Worm (Caenorhabditis elegans): ENCODE measurements around the gene F58F9.4.

F58F9.4 gene

DNA sequence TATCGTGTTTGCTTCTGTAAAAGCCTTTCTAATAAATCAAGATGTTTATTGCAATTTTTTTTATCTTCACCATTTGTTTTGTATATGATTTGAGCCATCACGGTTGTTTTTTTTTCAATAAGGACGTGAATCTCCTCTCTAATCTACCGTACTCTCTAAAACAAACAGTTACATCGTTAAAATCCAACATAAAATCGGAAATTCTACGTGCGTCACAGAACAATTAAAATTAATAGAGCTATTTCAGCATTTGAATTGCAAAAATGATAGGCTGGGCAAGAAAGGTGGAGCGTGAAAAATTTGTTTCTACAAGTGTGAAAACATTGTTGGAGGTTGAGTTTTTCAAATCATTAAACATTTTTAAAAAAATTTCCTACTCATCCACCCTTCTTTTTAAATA, 17.4 kb upstream of the F58F9.4 start, which contains the start of gene C49A9.5:
TSS of gene C49A9.5 (plus strand) at position 271 of the 400 bp plus-strand sequence.
- TF ChIP-seq ztf-23 (GFP tag; IDR thresholded peaks at IDR 0.05) (no peak), flt-1 (GFP tag; IDR thresholded peaks at IDR 0.05) (no peak), T22C8.4 (GFP tag; IDR thresholded peaks at IDR 0.05) (no peak), ref-1 (GFP tag; conservative IDR thresholded peaks at IDR 0.05) (no peak), klf-2 (GFP tag; conservative IDR thresholded peaks at IDR 0.05) (no peak), cog-1 (tag; optimal IDR thresholded peaks at IDR 0.05) (no peak), med-1 (GFP tag; optimal IDR thresholded peaks at IDR 0.05; ENCODE audit: insufficient read depth) (no peak), tab-1 (GFP tag; IDR thresholded peaks at IDR 0.05) (no peak), ztf-29 (GFP tag; IDR thresholded peaks at IDR 0.05) (no peak)

DNA sequence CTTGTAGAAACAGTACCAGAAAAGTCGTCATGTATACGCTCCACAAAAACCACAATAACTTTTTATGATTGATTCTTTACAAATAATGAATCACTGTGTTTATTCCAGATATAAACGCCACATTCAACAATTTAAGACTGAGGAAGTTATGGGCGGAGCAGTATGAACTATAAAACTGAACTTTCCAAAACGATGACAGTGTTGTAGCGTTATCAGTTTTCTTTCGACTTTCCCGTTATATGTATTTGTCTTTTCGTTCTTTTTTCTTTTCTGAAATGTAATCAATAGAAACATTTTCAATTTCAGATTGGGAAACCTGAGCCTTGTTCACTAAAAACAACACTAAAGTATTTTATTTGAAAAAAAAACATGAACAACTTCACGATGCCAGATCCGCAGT, 13.8 kb upstream of the F58F9.4 start, which contains the start of gene C49A9.9:
TSS of gene C49A9.9 (plus strand) at position 307 of the 400 bp plus-strand sequence.
- TF ChIP-seq ref-1 (GFP tag; conservative IDR thresholded peaks at IDR 0.05) (no peak), tab-1 (GFP tag; IDR thresholded peaks at IDR 0.05) (no peak), klf-2 (GFP tag; conservative IDR thresholded peaks at IDR 0.05) (no peak), ztf-29 (GFP tag; IDR thresholded peaks at IDR 0.05) (no peak)

DNA sequence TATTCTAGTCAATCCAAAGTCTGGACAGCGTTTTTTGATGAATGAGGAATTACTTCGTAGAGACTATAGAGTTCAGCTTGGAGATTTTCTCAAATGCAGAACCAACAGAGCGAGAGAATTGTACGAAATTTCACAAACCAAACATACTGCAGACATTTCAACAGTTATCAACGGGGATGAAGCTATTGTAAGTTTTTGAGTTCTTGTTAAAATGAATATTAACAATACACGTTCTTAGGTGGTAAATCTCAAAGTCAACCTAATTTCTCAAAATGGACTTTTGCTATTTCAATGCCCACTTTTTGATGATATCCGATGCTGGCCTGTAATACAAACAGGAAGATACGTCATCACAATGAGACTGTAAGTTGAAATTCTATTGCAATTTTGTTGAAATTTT, 13.3 kb upstream of the F58F9.4 start:
- TF ChIP-seq flt-1 (GFP tag; IDR thresholded peaks at IDR 0.05) (no peak), tab-1 (GFP tag; IDR thresholded peaks at IDR 0.05) (no peak), klf-2 (GFP tag; conservative IDR thresholded peaks at IDR 0.05) (no peak), ref-1 (GFP tag; conservative IDR thresholded peaks at IDR 0.05) (no peak), med-1 (GFP tag; optimal IDR thresholded peaks at IDR 0.05; ENCODE audit: insufficient read depth) (no peak)

DNA sequence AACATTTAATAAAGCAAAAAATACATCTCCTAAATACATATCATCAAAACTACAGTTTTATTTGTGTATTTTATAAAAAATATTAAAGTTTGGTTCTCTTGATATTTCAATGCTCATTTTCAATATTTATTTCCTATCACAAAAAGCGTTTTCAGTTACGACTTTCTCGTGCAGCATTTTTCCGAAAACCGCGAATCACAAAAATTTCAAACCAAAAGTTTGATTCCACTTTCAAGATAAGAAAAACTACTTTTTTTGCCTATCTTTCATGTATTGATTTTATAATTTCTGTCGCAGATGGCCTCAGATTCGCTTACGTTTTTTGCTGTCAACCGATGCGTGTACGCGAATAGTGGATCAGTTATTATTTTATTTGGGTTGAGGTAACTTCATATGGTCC, 11.4 kb upstream of the F58F9.4 start, which contains the start of gene C49A9.4:
TSS of gene C49A9.4 (plus strand) at position 265 of the 400 bp plus-strand sequence.
- no peak for TF ChIP-seq ztf-29 (GFP tag; IDR thresholded peaks at IDR 0.05)
- no peak for TF ChIP-seq T22C8.4 (GFP tag; IDR thresholded peaks at IDR 0.05)
- no peak for TF ChIP-seq med-1 (GFP tag; optimal IDR thresholded peaks at IDR 0.05; ENCODE audit: insufficient read depth)
- no peak for TF ChIP-seq flt-1 (GFP tag; IDR thresholded peaks at IDR 0.05)
- no peak for TF ChIP-seq cog-1 (tag; optimal IDR thresholded peaks at IDR 0.05)
- no peak for TF ChIP-seq ztf-23 (GFP tag; IDR thresholded peaks at IDR 0.05)
- TF ChIP-seq klf-2 (GFP tag; conservative IDR thresholded peaks at IDR 0.05), result no peak
- no peak for TF ChIP-seq ref-1 (GFP tag; conservative IDR thresholded peaks at IDR 0.05)
- no peak for TF ChIP-seq tab-1 (GFP tag; IDR thresholded peaks at IDR 0.05)

DNA sequence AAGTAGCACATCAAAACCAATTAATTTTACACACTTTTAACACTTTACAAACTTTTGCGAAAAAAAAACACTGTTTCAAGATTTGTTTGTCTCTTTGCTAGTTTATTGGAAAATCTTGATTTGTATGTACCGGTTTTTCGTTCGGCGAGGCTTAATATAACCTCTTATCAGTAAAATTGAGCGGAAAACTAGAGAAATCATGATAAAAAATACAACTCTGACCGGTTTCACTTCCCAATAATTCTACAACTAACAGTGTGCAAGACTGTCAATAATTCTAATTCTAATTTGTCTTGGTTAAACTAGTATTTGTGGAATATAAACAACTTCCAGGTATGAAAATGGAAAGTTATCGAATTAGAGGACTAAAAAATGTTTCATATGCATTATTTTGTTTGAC, 8.9 kb upstream of the F58F9.4 start, which contains the start of gene C49A9.3:
TSS of gene C49A9.3 (plus strand) at position 212 of the 400 bp plus-strand sequence.
- TF ChIP-seq klf-2 (GFP tag; conservative IDR thresholded peaks at IDR 0.05) (no peak), ztf-29 (GFP tag; IDR thresholded peaks at IDR 0.05) (no peak), flt-1 (GFP tag; IDR thresholded peaks at IDR 0.05) (no peak), med-1 (GFP tag; optimal IDR thresholded peaks at IDR 0.05; ENCODE audit: insufficient read depth) (no peak)

DNA sequence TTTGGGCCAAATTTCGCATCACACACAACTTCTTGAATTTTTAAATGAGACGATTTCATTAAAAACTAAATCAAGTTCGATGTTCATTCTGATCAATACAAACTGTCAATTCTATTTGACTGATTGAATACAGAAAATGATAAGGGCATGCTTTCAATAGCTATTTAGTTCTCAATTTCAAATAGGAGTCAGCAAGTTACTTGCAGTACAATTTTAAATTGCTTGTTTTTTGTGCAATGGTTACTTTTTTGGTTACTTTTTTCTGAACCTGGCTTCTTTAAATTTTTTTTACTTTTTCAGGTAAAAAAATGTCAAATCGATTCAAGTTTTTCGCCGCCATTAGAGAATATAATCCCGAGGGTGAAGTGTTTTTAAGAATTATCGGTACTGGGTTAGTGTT, 5.7 kb upstream of the F58F9.4 start, which contains the start of gene C49A9.2:
TSS of gene C49A9.2 (plus strand) at position 301 of the 400 bp plus-strand sequence.
- no peak for TF ChIP-seq klf-2 (GFP tag; conservative IDR thresholded peaks at IDR 0.05)
- no peak for TF ChIP-seq cog-1 (tag; optimal IDR thresholded peaks at IDR 0.05)
- TF ChIP-seq ref-1 (GFP tag; conservative IDR thresholded peaks at IDR 0.05), result no peak
- TF ChIP-seq tab-1 (GFP tag; IDR thresholded peaks at IDR 0.05), result no peak
- TF ChIP-seq flt-1 (GFP tag; IDR thresholded peaks at IDR 0.05), result no peak
- no peak for TF ChIP-seq ztf-23 (GFP tag; IDR thresholded peaks at IDR 0.05)
- no peak for TF ChIP-seq T22C8.4 (GFP tag; IDR thresholded peaks at IDR 0.05)
- no peak for TF ChIP-seq ztf-29 (GFP tag; IDR thresholded peaks at IDR 0.05)
- no peak for TF ChIP-seq med-1 (GFP tag; optimal IDR thresholded peaks at IDR 0.05; ENCODE audit: insufficient read depth)

DNA sequence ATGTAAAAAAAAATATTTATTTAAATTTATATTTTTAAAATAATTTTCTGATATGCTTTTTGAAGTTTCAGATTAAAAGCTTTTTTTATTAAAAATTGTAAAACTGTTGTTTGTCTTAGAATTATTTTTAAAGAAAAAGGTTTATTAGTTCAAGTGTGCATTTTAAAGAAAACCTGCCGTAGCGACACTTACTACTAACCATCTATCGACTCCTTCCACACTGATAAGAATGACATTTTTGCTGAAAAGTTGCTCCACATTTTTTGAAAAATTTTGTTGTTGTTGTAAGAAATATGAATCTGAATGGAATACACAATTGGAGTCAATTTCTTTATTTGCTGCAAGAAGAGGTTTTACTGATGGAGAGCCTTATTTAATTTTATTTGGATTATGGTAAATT, 2.8 kb upstream of the F58F9.4 start, which contains the start of gene C49A9.1:
TSS of gene C49A9.1 (plus strand) at position 217 of the 400 bp plus-strand sequence.
- no peak for TF ChIP-seq klf-2 (GFP tag; conservative IDR thresholded peaks at IDR 0.05)
- TF ChIP-seq ztf-29 (GFP tag; IDR thresholded peaks at IDR 0.05), result no peak
- TF ChIP-seq ref-1 (GFP tag; conservative IDR thresholded peaks at IDR 0.05), result no peak
- no peak for TF ChIP-seq tab-1 (GFP tag; IDR thresholded peaks at IDR 0.05)
- no peak for TF ChIP-seq T22C8.4 (GFP tag; IDR thresholded peaks at IDR 0.05)
- TF ChIP-seq cog-1 (tag; optimal IDR thresholded peaks at IDR 0.05), result no peak
- TF ChIP-seq flt-1 (GFP tag; IDR thresholded peaks at IDR 0.05), result no peak
- no peak for TF ChIP-seq ztf-23 (GFP tag; IDR thresholded peaks at IDR 0.05)
- no peak for TF ChIP-seq med-1 (GFP tag; optimal IDR thresholded peaks at IDR 0.05; ENCODE audit: insufficient read depth)

DNA sequence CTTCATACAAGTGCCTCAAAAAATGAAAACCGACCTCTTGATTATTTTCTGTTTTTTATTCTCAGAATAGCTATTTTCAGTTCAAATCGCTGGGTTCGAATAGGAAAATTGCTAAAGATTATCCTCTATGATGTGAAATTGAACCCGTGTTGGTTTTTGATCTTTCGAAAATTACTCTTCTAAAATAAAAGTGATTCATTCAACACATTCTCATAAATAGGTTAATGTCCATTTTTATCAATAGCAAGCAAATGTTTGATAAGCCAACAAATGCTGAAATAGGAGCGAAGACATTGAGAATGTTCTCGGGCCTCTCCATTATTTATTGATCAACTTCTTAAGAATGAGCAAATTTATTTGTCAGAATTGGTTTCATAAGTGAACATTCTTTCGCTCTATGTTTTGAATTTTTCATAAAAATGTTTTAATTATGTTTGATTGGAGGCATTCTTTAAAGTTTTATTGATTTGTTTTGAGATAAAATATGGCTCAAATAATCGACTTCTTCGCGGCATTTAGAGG, 2.0 kb downstream of the F58F9.4 start, which contains the start of gene F58F9.3:
TSS of gene F58F9.3 (plus strand) at position 472 of the 522 bp plus-strand sequence.
- no peak for TF ChIP-seq ztf-23 (GFP tag; IDR thresholded peaks at IDR 0.05)
- no peak for TF ChIP-seq tab-1 (GFP tag; IDR thresholded peaks at IDR 0.05)
- no peak for TF ChIP-seq med-1 (GFP tag; optimal IDR thresholded peaks at IDR 0.05; ENCODE audit: insufficient read depth)
- TF ChIP-seq ztf-29 (GFP tag; IDR thresholded peaks at IDR 0.05), result no peak
- no peak for TF ChIP-seq ref-1 (GFP tag; conservative IDR thresholded peaks at IDR 0.05)
- no peak for TF ChIP-seq cog-1 (tag; optimal IDR thresholded peaks at IDR 0.05)
- TF ChIP-seq flt-1 (GFP tag; IDR thresholded peaks at IDR 0.05), result no peak
- TF ChIP-seq T22C8.4 (GFP tag; IDR thresholded peaks at IDR 0.05), result no peak
- TF ChIP-seq klf-2 (GFP tag; conservative IDR thresholded peaks at IDR 0.05), result no peak

DNA sequence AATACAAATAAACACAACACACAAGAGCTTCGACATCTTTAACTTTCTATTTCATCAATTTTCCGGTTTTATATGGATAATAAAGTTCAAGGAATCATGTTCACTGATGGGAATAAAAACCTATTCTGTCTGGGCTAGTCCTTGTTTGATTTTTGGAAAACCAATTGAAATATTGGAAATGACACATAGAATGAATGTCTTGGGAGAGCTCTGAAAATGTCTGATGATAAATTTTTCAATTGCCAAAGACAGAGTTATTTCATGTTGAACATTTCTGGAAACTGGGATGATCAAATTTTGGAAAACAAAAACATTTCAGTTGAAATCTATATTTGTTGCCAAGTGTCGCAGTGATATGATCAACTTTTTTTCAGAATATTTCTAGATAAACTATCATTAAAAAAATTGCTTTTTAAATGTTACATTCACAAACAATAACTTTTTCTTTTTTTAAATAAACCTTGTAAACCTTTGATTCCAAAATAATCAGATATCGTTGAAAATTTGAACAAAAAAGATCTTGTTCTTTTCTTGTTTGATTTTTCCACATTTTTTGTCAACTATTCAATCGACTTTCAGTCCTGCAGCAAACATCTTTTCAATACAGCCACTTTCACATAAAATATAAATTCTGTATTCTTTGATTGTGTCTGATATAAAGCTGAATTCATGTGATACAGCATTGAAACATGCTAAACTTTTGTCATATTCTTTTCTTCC, 6.8 kb downstream of the F58F9.4 start, which contains the start of the genes F58F9.6 and F58F9.8:
TSS of gene F58F9.6 (minus strand) at position 101 of the 720 bp plus-strand sequence.
TSS of gene F58F9.8 (plus strand) at position 670 of the 720 bp plus-strand sequence.
- TF ChIP-seq tab-1 (GFP tag; IDR thresholded peaks at IDR 0.05), result no peak
- no peak for TF ChIP-seq ref-1 (GFP tag; conservative IDR thresholded peaks at IDR 0.05)
- no peak for TF ChIP-seq T22C8.4 (GFP tag; IDR thresholded peaks at IDR 0.05)
- no peak for TF ChIP-seq ztf-23 (GFP tag; IDR thresholded peaks at IDR 0.05)
- TF ChIP-seq klf-2 (GFP tag; conservative IDR thresholded peaks at IDR 0.05), result no peak
- TF ChIP-seq med-1 (GFP tag; optimal IDR thresholded peaks at IDR 0.05; ENCODE audit: insufficient read depth), result no peak
- no peak for TF ChIP-seq flt-1 (GFP tag; IDR thresholded peaks at IDR 0.05)
- no peak for TF ChIP-seq ztf-29 (GFP tag; IDR thresholded peaks at IDR 0.05)
- TF ChIP-seq cog-1 (tag; optimal IDR thresholded peaks at IDR 0.05), result no peak
